Worm (Caenorhabditis elegans) whole organism, mixed stage, embryonic: ENCODE measurements around the gene C05G5.3.

ENCODE experiments used
- M03D4.4 ChIP-seq: sonication (generic microtip); optimal IDR thresholded peaks from 2 replicates; lab custom pipeline; 2017; ENCODE audit warnings: mild to moderate bottlenecking, missing genetic modification characterization, missing compliant biosample characterization
- bed-3 ChIP-seq: fragments of 200-800 bp; sonication (Bioruptor generic); optimal IDR thresholded peaks from 3 replicates; lab custom pipeline; 2018; ENCODE audit warnings: mild to moderate bottlenecking, missing genetic modification characterization, moderate library complexity, missing compliant biosample characterization
- blmp-1 ChIP-seq: fragments of 150-350 bp; optimal IDR thresholded peaks from 2 replicates; lab custom pipeline; 2014; ENCODE audit warnings: missing biosample characterization, missing genetic modification characterization
- ceh-39 ChIP-seq: fragments of 150-350 bp; optimal IDR thresholded peaks from 2 replicates; lab custom pipeline; 2014; ENCODE audit warnings: missing biosample characterization, missing genetic modification characterization
- ceh-43 ChIP-seq: fragments of 200-800 bp; sonication (Bioruptor generic); optimal IDR thresholded peaks from 2 replicates; lab custom pipeline; 2018; ENCODE audit warnings: mild to moderate bottlenecking, missing genetic modification characterization, moderate library complexity, missing compliant biosample characterization
- ceh-83 ChIP-seq: fragments of 200-800 bp; sonication (Bioruptor generic); optimal IDR thresholded peaks from 2 replicates; lab custom pipeline; 2018; ENCODE audit warnings: mild to moderate bottlenecking, missing genetic modification characterization, missing compliant biosample characterization
- drap-1 ChIP-seq: fragments of 200-800 bp; sonication (Bioruptor generic); optimal IDR thresholded peaks from 3 replicates; lab custom pipeline; 2018; ENCODE audit warnings: mild to moderate bottlenecking, missing genetic modification characterization, missing compliant biosample characterization
- elt-1 ChIP-seq: sonication (generic microtip); optimal IDR thresholded peaks from 2 replicates; lab custom pipeline; 2017; ENCODE audit warnings: missing genetic modification characterization, mild to moderate bottlenecking, missing compliant biosample characterization, antibody characterized with exemption, moderate library complexity, borderline replicate concordance; ENCODE audit not compliant: insufficient read depth
- elt-3 ChIP-seq: fragments of 150-350 bp; optimal IDR thresholded peaks from 2 replicates; lab custom pipeline; 2014; ENCODE audit warnings: missing biosample characterization, missing genetic modification characterization
- flh-1 ChIP-seq: fragments of 200-800 bp; sonication (Bioruptor generic); optimal IDR thresholded peaks from 2 replicates; lab custom pipeline; 2018; ENCODE audit warnings: mild to moderate bottlenecking, missing genetic modification characterization, moderate library complexity, missing compliant biosample characterization
- ham-2 ChIP-seq: fragments of 200-800 bp; sonication (Bioruptor generic); optimal IDR thresholded peaks from 2 replicates; lab custom pipeline; 2018; ENCODE audit warnings: mild to moderate bottlenecking, missing genetic modification characterization, missing compliant biosample characterization
- lin-13 ChIP-seq: fragments of 150-350 bp; optimal IDR thresholded peaks from 2 replicates; lab custom pipeline; 2014; ENCODE audit warnings: missing biosample characterization, missing genetic modification characterization
- lsy-2 ChIP-seq: fragments of 150-350 bp; optimal IDR thresholded peaks from 2 replicates; lab custom pipeline; 2014; ENCODE audit warnings: missing biosample characterization, missing genetic modification characterization
- mab-5 ChIP-seq: fragments of 150-350 bp; optimal IDR thresholded peaks from 2 replicates; lab custom pipeline; 2014; ENCODE audit warnings: missing biosample characterization, missing genetic modification characterization
- mep-1 ChIP-seq: fragments of 150-350 bp; optimal IDR thresholded peaks from 2 replicates; lab custom pipeline; 2017; ENCODE audit warnings: missing biosample characterization, missing genetic modification reagents, missing genetic modification characterization, inconsistent platforms
- mls-2 ChIP-seq: sonication (generic microtip); optimal IDR thresholded peaks from 2 replicates; lab custom pipeline; 2016; ENCODE audit warnings: mild to moderate bottlenecking, missing genetic modification characterization, moderate library complexity, missing compliant biosample characterization
- nhr-12 ChIP-seq: fragments of 150-350 bp; optimal IDR thresholded peaks from 2 replicates; lab custom pipeline; 2014; ENCODE audit warnings: missing biosample characterization, missing genetic modification characterization
- nhr-2 ChIP-seq: fragments of 150-350 bp; optimal IDR thresholded peaks from 2 replicates; lab custom pipeline; 2014; ENCODE audit warnings: missing biosample characterization, missing genetic modification characterization
- nhr-237 ChIP-seq: fragments of 150-350 bp; optimal IDR thresholded peaks from 2 replicates; lab custom pipeline; 2014; ENCODE audit warnings: missing biosample characterization, missing genetic modification characterization
- nhr-28 ChIP-seq: fragments of 150-350 bp; optimal IDR thresholded peaks from 2 replicates; lab custom pipeline; 2014; ENCODE audit warnings: missing biosample characterization, missing genetic modification characterization
- pha-4 ChIP-seq: fragments of 150-350 bp; optimal IDR thresholded peaks from 2 replicates; lab custom pipeline; 2018; ENCODE audit warnings: missing biosample characterization, missing genetic modification reagents, missing genetic modification characterization
- sem-2 ChIP-seq: fragments of 200-800 bp; sonication (Bioruptor generic); optimal IDR thresholded peaks from 2 replicates; lab custom pipeline; 2018; ENCODE audit warnings: mild to moderate bottlenecking, missing genetic modification characterization, missing compliant biosample characterization
- sptf-1 ChIP-seq: sonication (generic microtip); optimal IDR thresholded peaks from 2 replicates; lab custom pipeline; 2017; ENCODE audit warnings: mild to moderate bottlenecking, missing genetic modification characterization, moderate library complexity, missing compliant biosample characterization
- tbx-8 ChIP-seq: fragments of 200-800 bp; sonication (Bioruptor generic); optimal IDR thresholded peaks from 2 replicates; lab custom pipeline; 2018; ENCODE audit warnings: mild to moderate bottlenecking, missing genetic modification characterization, moderate library complexity, missing compliant biosample characterization
- unc-120 ChIP-seq: sonication (generic microtip); optimal IDR thresholded peaks from 2 replicates; lab custom pipeline; 2017; ENCODE audit warnings: missing genetic modification characterization, missing compliant biosample characterization; ENCODE audit not compliant: poor library complexity, severe bottlenecking
- unc-39 ChIP-seq: fragments of 150-350 bp; optimal IDR thresholded peaks from 2 replicates; lab custom pipeline; 2014; ENCODE audit warnings: missing biosample characterization, missing genetic modification characterization
- unc-62 ChIP-seq: fragments of 150-350 bp; optimal IDR thresholded peaks from 2 replicates; lab custom pipeline; 2014; ENCODE audit warnings: missing biosample characterization, missing genetic modification reagents, missing genetic modification characterization
- zip-8 ChIP-seq: fragments of 150-350 bp; optimal IDR thresholded peaks from 2 replicates; lab custom pipeline; 2014; ENCODE audit warnings: missing biosample characterization, missing genetic modification characterization
- ztf-11 ChIP-seq: fragments of 150-350 bp; optimal IDR thresholded peaks from 2 replicates; lab custom pipeline; 2014; ENCODE audit warnings: missing biosample characterization, missing genetic modification characterization

C05G5.3 gene

DNA sequence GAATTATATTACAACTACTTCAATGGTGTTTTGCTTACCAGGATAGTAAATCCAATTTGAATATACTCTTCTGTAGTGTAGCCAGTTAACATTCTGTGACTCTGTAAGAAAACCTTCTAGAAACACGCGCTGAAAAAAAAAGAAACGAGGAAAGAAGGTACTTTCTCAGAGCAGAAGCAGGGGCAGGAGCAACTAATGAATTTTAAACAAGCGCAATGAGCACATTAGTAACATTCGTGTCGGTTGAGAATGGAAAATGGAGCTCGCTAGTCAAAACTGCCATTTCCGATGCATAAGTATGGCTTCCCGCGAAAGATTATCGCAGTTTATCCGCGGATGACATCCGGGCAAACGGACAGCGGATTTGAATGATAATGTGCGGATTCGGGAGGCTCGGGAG, at the start of gene C05G5.3:
Gene C05G5.3, minus strand, starts transcription at position 101 of the 400 bp plus-strand sequence.
- TF ChIP-seq ceh-83 (GFP tag; lab: Kevin White, UChicago) (no peak), elt-1 (tag; lab: Kevin White, UChicago) (no peak), mep-1 (tag; lab: Kevin White, UChicago) (no peak), ztf-11 (tag; lab: Kevin White, UChicago) (no peak), M03D4.4 (tag; lab: Kevin White, UChicago) (no peak), ceh-39 (tag; lab: Kevin White, UChicago) (no peak), sem-2 (no peak), blmp-1 (tag; lab: Kevin White, UChicago) (no peak), tbx-8 (no peak), unc-120 (no peak)

DNA sequence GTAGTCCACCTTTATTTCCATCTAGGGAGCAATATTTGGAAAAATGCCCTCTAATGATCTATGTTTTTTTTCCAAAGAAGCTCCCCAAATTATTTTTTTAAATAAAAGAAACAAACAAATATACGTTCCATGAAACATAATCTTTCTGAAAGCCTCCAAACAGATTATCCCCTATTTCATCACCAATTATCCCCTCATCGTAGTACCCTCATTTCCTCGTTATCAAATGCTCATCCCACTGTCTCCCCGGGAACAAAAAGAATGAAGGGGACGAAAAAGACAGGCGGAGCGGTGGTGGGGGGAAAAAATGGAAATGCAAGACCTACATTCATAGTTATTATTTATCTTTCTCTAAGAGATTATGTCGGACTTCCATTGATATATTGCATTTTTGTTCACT, 45.6 kb upstream of the C05G5.3 start:
- TF ChIP-seq nhr-28 (tag; lab: Kevin White, UChicago) (no peak), ceh-39 (tag; lab: Kevin White, UChicago) (no peak), mls-2 (tag; lab: Kevin White, UChicago) (no peak), zip-8 (tag; lab: Kevin White, UChicago) (no peak), blmp-1 (tag; lab: Kevin White, UChicago) (no peak), drap-1 (GFP tag; lab: Kevin White, UChicago) (no peak), nhr-12 (no peak), ztf-11 (tag; lab: Kevin White, UChicago) (no peak), unc-39 (tag; lab: Kevin White, UChicago) (no peak)

DNA sequence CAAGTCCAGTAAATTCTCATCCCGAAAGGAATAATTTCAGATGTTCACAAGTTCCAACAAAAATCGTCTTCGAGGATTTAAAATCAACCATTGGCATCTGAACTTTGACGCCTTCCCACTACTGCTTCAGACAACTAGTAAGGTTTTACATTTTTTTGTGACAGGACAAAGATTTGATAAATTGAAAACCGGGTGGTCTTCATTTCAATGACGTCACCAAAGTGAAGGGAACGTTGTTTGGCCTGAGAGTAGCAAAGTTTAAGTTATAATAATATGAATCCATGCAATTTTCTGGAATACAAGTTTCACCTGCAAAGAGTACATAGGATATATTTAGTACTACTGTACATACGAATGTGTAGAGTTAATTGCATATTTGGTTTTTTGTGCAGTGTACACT, 42.4 kb upstream of the C05G5.3 start:
- TF ChIP-seq ham-2 (GFP tag; lab: Kevin White, UChicago) (no peak), sptf-1 (tag; lab: Kevin White, UChicago) (no peak), drap-1 (GFP tag; lab: Kevin White, UChicago) (no peak), flh-1 (no peak), sem-2 (no peak), ztf-11 (tag; lab: Kevin White, UChicago) (no peak), ceh-83 (GFP tag; lab: Kevin White, UChicago) (no peak), nhr-28 (tag; lab: Kevin White, UChicago) (no peak), elt-1 (tag; lab: Kevin White, UChicago) (no peak), elt-3 (tag; lab: Kevin White, UChicago) (no peak), mab-5 (tag; lab: Kevin White, UChicago) (no peak), lsy-2 (tag; lab: Kevin White, UChicago) (no peak), unc-120 (no peak), unc-39 (tag; lab: Kevin White, UChicago) (no peak), ceh-43 (GFP tag; lab: Kevin White, UChicago) (no peak), mls-2 (tag; lab: Kevin White, UChicago) (no peak), lin-13 (tag; lab: Kevin White, UChicago) (no peak), nhr-12 (no peak), nhr-2 (no peak), pha-4 (no peak)
- TF ChIP-seq, all 35 proteins: peak for 0

DNA sequence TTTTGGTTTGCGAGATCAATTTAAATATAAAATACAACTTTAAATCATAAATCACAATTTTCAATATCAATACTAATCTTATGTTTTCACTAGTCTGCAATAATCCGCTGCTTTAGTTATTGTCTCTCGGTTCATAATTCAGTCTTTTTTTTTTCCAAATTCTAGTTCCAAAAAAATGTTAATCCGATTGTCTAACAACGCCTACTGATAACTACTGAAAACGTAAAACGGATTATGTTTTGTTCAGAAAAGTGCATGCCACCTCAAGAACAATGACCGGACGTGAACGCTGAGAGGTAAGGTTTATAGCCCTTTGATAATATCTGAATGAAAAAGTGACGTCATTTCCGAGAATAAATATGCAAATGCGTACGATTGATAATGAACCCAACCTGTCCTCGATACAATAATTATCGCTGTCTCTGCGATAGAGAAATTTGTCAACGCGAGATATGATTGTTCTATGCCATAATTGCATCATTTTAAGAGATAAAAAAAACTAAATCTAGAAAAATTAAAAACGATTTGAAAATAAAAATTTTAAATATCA, 41.5 kb upstream of the C05G5.3 start, which contains the start of gene sprr-2:
Gene sprr-2, plus strand, starts transcription at position 248 of the 550 bp plus-strand sequence.
- TF ChIP-seq bed-3 (no peak), elt-3 (tag; lab: Kevin White, UChicago) (peak; percentile 51)

DNA sequence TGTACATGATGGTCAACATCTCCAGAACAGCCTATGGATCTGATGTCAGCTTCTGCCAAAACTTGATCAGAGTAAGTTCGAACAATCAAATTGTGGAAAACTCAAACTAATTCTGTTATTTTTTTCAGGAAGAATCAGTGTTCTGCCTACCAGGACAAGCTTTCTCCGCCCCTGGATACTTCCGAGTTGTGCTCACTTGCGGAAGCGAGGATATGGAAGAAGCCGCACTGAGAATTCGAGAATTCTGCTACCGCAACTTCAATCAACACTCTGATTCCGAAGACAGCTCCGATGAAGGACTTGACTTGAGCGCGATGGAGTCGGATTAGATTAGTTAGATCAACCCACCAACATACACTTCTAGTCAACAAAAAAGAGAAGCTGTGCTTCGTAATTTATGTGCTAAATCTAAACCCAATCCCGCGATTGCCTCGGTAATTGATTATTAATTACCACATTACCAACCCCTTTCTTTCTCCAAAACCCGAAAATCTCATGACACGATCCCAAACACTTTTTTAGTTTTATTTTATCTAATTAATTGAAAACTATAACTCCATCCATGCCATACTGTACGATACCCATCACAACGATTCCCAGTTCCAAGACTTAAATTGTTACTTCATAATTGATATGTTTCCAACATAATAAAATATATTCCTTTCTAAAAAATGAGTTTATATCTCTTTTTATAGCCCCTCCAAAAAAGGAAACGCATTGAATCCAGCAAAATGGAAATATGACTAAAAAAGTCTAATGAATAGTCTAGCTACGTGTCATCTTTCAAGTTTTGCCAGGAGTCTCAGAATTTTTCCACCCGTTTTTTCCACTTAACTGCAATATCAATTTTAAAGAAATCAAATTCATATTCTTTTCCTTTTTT, 40.7 kb upstream of the C05G5.3 start:
- TF ChIP-seq tbx-8 = no peak
- no peak for TF ChIP-seq elt-3 (tag; lab: Kevin White, UChicago)
- no peak for TF ChIP-seq unc-62 (GFP tag; lab: Kevin White, UChicago)
- no peak for TF ChIP-seq ceh-39 (tag; lab: Kevin White, UChicago)
- TF ChIP-seq nhr-237 (tag; lab: Kevin White, UChicago) = no peak
- no peak for TF ChIP-seq mep-1 (tag; lab: Kevin White, UChicago)
- no peak for TF ChIP-seq pha-4
- no peak for TF ChIP-seq ceh-43 (GFP tag; lab: Kevin White, UChicago)
- no peak for TF ChIP-seq unc-39 (tag; lab: Kevin White, UChicago)
- TF ChIP-seq sptf-1 (tag; lab: Kevin White, UChicago) = no peak
- no peak for TF ChIP-seq lin-13 (tag; lab: Kevin White, UChicago)
- TF ChIP-seq, all 35 proteins: peak for 0
